Fruit fly (Drosophila melanogaster) whole organism, adult: Measurements from ENCODE around the gene side-II.

Experiments
- CG12768 ChIP-seq: fragments of 200-800 bp; sonication (Bioruptor generic); optimal IDR thresholded peaks from 2 replicates; lab custom pipeline; 2017; ENCODE audit warnings: missing biosample characterization, missing genetic modification characterization, mild to moderate bottlenecking, moderate library complexity, missing genetic modification reagents
- CG14711 ChIP-seq: fragments of 200-800 bp; sonication (Bioruptor generic); optimal IDR thresholded peaks from 2 replicates; lab custom pipeline; 2018; ENCODE audit warnings: missing biosample characterization, mild to moderate bottlenecking, missing genetic modification characterization, moderate library complexity
- CG33017 ChIP-seq: fragments of 200-800 bp; sonication (Bioruptor generic); optimal IDR thresholded peaks from 2 replicates; lab custom pipeline; 2018; ENCODE audit warnings: missing biosample characterization, mild to moderate bottlenecking, missing genetic modification characterization, moderate library complexity
- CG7045 ChIP-seq: fragments of 200-800 bp; sonication (Bioruptor generic); optimal IDR thresholded peaks from 2 replicates; lab custom pipeline; 2017; ENCODE audit warnings: missing biosample characterization, mild to moderate bottlenecking, missing genetic modification characterization
- Mnt ChIP-seq: fragments of 200-800 bp; sonication (Bioruptor generic); optimal IDR thresholded peaks from 2 replicates; lab custom pipeline; 2016; ENCODE audit warnings: missing biosample characterization, mild to moderate bottlenecking, missing genetic modification characterization
- cic ChIP-seq: fragments of 200-800 bp; sonication (Bioruptor generic); optimal IDR thresholded peaks from 2 replicates; lab custom pipeline; 2017; ENCODE audit warnings: missing biosample characterization, mild to moderate bottlenecking, missing genetic modification characterization, moderate library complexity
- kay ChIP-seq: fragments of 200-800 bp; sonication (Bioruptor generic); peaks from one replicate; lab custom pipeline; 2016; ENCODE audit warnings: missing biosample characterization, missing genetic modification characterization, borderline replicate concordance
- ovo ChIP-seq: fragments of 200-800 bp; sonication (Bioruptor generic); optimal IDR thresholded peaks from 2 replicates; lab custom pipeline; 2016; ENCODE audit warnings: missing biosample characterization, missing genetic modification characterization
- toe ChIP-seq: fragments of 200-800 bp; sonication (Bioruptor generic); optimal IDR thresholded peaks from 2 replicates; lab custom pipeline; 2016; ENCODE audit warnings: missing biosample characterization, missing genetic modification characterization

DNA sequence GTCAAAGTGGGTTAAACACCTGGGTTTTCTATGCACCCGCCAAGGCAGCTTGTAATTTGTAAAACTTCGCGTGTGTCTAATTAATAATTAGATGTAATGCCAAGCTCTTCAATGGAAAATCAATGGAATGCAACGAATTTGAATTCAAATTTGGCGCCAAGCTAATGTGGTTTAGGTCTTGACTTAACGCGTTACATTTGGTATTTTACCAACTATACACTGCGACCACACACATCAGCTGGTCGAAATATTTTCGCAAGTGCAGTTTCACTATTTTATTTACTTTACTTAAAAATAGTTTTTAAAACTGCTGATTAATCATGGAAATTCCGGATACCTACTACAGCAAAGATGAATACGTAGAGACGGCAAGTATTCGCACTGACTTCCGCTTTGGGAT is 33.4 kb upstream of the side-II start, which contains the start of gene DCTN5-p25:
- no peak for TF ChIP-seq CG14711 (tag; lab: Kevin White, UChicago)
- no peak for TF ChIP-seq CG33017 (tag; lab: Kevin White, UChicago)
- TF ChIP-seq CG12768 (GFP tag; lab: Kevin White, UChicago), result no peak
- TF ChIP-seq kay (GFP tag; lab: Kevin White, UChicago), result no peak
- TF ChIP-seq cic, result no peak
- no peak for TF ChIP-seq Mnt (GFP tag; lab: Kevin White, UChicago)
- no peak for TF ChIP-seq ovo (GFP tag; lab: Kevin White, UChicago)
- no peak for TF ChIP-seq CG7045
- no peak for TF ChIP-seq toe (GFP tag; lab: Kevin White, UChicago)
